Fruit fly (Drosophila melanogaster): Measurements from ENCODE around the gene mthl1.
A peak's percentile ranks its signal among the peaks of the same experiment; 100 is the strongest.

Gene mthl1

dm6 chrX:16647092-16647632 lies 6.4 kb downstream of the mthl1 start:
- no peak for TF ChIP-seq D1 (tag; optimal IDR thresholded peaks at IDR 0.05)
- no peak for TF ChIP-seq fd96Ca (GFP tag; IDR thresholded peaks at IDR 0.05)
- no peak for TF ChIP-seq gl (tag; optimal IDR thresholded peaks at IDR 0.05)
- TF ChIP-seq CG15710 (tag; optimal IDR thresholded peaks at IDR 0.05): peak; percentile 18
- peak; percentile 30 for TF ChIP-seq Snoo (tag; optimal IDR thresholded peaks at IDR 0.05)
- TF ChIP-seq CG9948 (tag; optimal IDR thresholded peaks at IDR 0.05): peak; percentile 38
- no peak for TF ChIP-seq Pif1A (GFP tag; optimal IDR thresholded peaks at IDR 0.05)
- TF ChIP-seq CG14655 (GFP tag; optimal IDR thresholded peaks at IDR 0.05): no peak
- TF ChIP-seq CG8159 (tag; optimal IDR thresholded peaks at IDR 0.05): peak; percentile 36
- TF ChIP-seq CG13204 (GFP tag; optimal IDR thresholded peaks at IDR 0.05): no peak
- no peak for TF ChIP-seq CG8301 (tag; optimal IDR thresholded peaks at IDR 0.05)
- no peak for TF ChIP-seq Pif1B (GFP tag; optimal IDR thresholded peaks at IDR 0.05)
- no peak for TF ChIP-seq CG17806 (tag; optimal IDR thresholded peaks at IDR 0.05)
- TF ChIP-seq CG4496 (GFP tag; IDR thresholded peaks at IDR 0.05): no peak
- no peak for TF ChIP-seq CG10348 (GFP tag; IDR thresholded peaks at IDR 0.05)
- TF ChIP-seq CG12605 (GFP tag; IDR thresholded peaks at IDR 0.05): no peak
- TF ChIP-seq CG32121 (GFP tag; IDR thresholded peaks at IDR 0.05): no peak
- TF ChIP-seq CG34367 (tag; optimal IDR thresholded peaks at IDR 0.05): no peak
- no peak for TF ChIP-seq rn (GFP tag; IDR thresholded peaks at IDR 0.05)
- no peak for TF ChIP-seq Ets98B (GFP tag; IDR thresholded peaks at IDR 0.05)
- TF ChIP-seq EcR (GFP tag; optimal IDR thresholded peaks at IDR 0.05): no peak

dm6 chrX:16647737-16648434 lies 7.1 kb downstream of the mthl1 start:
- TF ChIP-seq Pif1A (GFP tag; optimal IDR thresholded peaks at IDR 0.05) (no peak), CG13204 (GFP tag; optimal IDR thresholded peaks at IDR 0.05) (peak; percentile 61), gl (tag; optimal IDR thresholded peaks at IDR 0.05) (peak; percentile 7), CG10348 (GFP tag; IDR thresholded peaks at IDR 0.05) (no peak), Ets98B (GFP tag; IDR thresholded peaks at IDR 0.05) (peak; percentile 9; the same call in 1 of the 2 replicates), EcR (GFP tag; optimal IDR thresholded peaks at IDR 0.05) (peak; percentile 72), CG8159 (tag; optimal IDR thresholded peaks at IDR 0.05) (no peak), CG34367 (tag; optimal IDR thresholded peaks at IDR 0.05) (no peak), Pif1B (GFP tag; optimal IDR thresholded peaks at IDR 0.05) (peak; percentile 26), CG9948 (tag; optimal IDR thresholded peaks at IDR 0.05) (no peak), CG15710 (tag; optimal IDR thresholded peaks at IDR 0.05) (no peak), CG8301 (tag; optimal IDR thresholded peaks at IDR 0.05) (no peak), rn (GFP tag; IDR thresholded peaks at IDR 0.05) (no peak), CG12605 (GFP tag; IDR thresholded peaks at IDR 0.05) (peak; percentile 17; the same call in 1 of the 2 replicates), Snoo (tag; optimal IDR thresholded peaks at IDR 0.05) (no peak), CG17806 (tag; optimal IDR thresholded peaks at IDR 0.05) (no peak)

- TF ChIP-seq CG10348 (GFP tag; IDR thresholded peaks at IDR 0.05) (no peak), CG32121 (GFP tag; IDR thresholded peaks at IDR 0.05) (0 out of 2 replicates have a peak, but pooled peaks have one; percentile 14), Pif1B (GFP tag; optimal IDR thresholded peaks at IDR 0.05) (no peak), fd96Ca (GFP tag; IDR thresholded peaks at IDR 0.05) (no peak)
These were observed 7.6 kb downstream of the mthl1 start for dm6 chrX:16648435-16648781.

- peak; percentile 60 for TF ChIP-seq Pif1B (GFP tag; optimal IDR thresholded peaks at IDR 0.05)
- peak; percentile 58 for TF ChIP-seq Snoo (tag; optimal IDR thresholded peaks at IDR 0.05)
- no peak for TF ChIP-seq CG9948 (tag; optimal IDR thresholded peaks at IDR 0.05)
- no peak for TF ChIP-seq EcR (GFP tag; optimal IDR thresholded peaks at IDR 0.05)
- peak; percentile 61; the same call in 2 of the 3 replicates for TF ChIP-seq CG4496 (GFP tag; IDR thresholded peaks at IDR 0.05)
- 0 out of 2 replicates have a peak, but pooled peaks have one; percentile 7 for TF ChIP-seq CG32121 (GFP tag; IDR thresholded peaks at IDR 0.05)
- TF ChIP-seq CG12605 (GFP tag; IDR thresholded peaks at IDR 0.05): no peak
- TF ChIP-seq CG10348 (GFP tag; IDR thresholded peaks at IDR 0.05): no peak
- TF ChIP-seq CG8159 (tag; optimal IDR thresholded peaks at IDR 0.05): no peak
- TF ChIP-seq fd96Ca (GFP tag; IDR thresholded peaks at IDR 0.05): peak; percentile 82
- no peak for TF ChIP-seq CG13204 (GFP tag; optimal IDR thresholded peaks at IDR 0.05)
- peak; percentile 81 for TF ChIP-seq Ets98B (GFP tag; IDR thresholded peaks at IDR 0.05)
- TF ChIP-seq CG8301 (tag; optimal IDR thresholded peaks at IDR 0.05): no peak
- TF ChIP-seq Pif1A (GFP tag; optimal IDR thresholded peaks at IDR 0.05): peak; percentile 74
- no peak for TF ChIP-seq CG14655 (GFP tag; optimal IDR thresholded peaks at IDR 0.05)
These were observed 9.6 kb downstream of the mthl1 start for dm6 chrX:16650078-16651063.

dm6 chrX:16651098-16651497 lies 10.3 kb downstream of the mthl1 start, which contains the start of the genes CG32573 and CG42512:
CG32573 (plus strand) TSS chrX:16651376.
CG42512 (plus strand) TSS chrX:16651376.
- no peak for TF ChIP-seq Pif1B (GFP tag; optimal IDR thresholded peaks at IDR 0.05)
- TF ChIP-seq CG34367 (tag; optimal IDR thresholded peaks at IDR 0.05): no peak
- TF ChIP-seq CG9948 (tag; optimal IDR thresholded peaks at IDR 0.05): no peak
- no peak for TF ChIP-seq CG14655 (GFP tag; optimal IDR thresholded peaks at IDR 0.05)
- no peak for TF ChIP-seq Ets98B (GFP tag; IDR thresholded peaks at IDR 0.05)
- TF ChIP-seq CG4496 (GFP tag; IDR thresholded peaks at IDR 0.05): no peak
- TF ChIP-seq Pif1A (GFP tag; optimal IDR thresholded peaks at IDR 0.05): no peak
- TF ChIP-seq CG12605 (GFP tag; IDR thresholded peaks at IDR 0.05): no peak
- TF ChIP-seq gl (tag; optimal IDR thresholded peaks at IDR 0.05): no peak
- TF ChIP-seq Snoo (tag; optimal IDR thresholded peaks at IDR 0.05): no peak
- TF ChIP-seq rn (GFP tag; IDR thresholded peaks at IDR 0.05): no peak
- no peak for TF ChIP-seq fd96Ca (GFP tag; IDR thresholded peaks at IDR 0.05)
- no peak for TF ChIP-seq CG10348 (GFP tag; IDR thresholded peaks at IDR 0.05)
- TF ChIP-seq CG32121 (GFP tag; IDR thresholded peaks at IDR 0.05): no peak
- no peak for TF ChIP-seq CG17806 (tag; optimal IDR thresholded peaks at IDR 0.05)

All from whole organism, pupa.